Worm (Caenorhabditis elegans) whole organism, L4/young adult: ENCODE results near the gene mod-1.

Experiments used
- W03F9.2 ChIP-seq: fragments of 150-350 bp; optimal IDR thresholded peaks from 2 replicates; lab custom pipeline; 2014; ENCODE audit warnings: missing biosample characterization, missing genetic modification characterization
- dao-5 ChIP-seq: sonication (generic microtip); optimal IDR thresholded peaks from 2 replicates; lab custom pipeline; 2016; ENCODE audit warnings: missing genotype, missing genetic modification characterization, moderate library complexity, missing compliant biosample characterization
- him-1 ChIP-seq: sonication (generic microtip); optimal IDR thresholded peaks from 2 replicates; lab custom pipeline; 2016; ENCODE audit warnings: missing genotype, missing genetic modification reagents, missing genetic modification characterization, missing compliant biosample characterization

The mod-1 gene

DNA sequence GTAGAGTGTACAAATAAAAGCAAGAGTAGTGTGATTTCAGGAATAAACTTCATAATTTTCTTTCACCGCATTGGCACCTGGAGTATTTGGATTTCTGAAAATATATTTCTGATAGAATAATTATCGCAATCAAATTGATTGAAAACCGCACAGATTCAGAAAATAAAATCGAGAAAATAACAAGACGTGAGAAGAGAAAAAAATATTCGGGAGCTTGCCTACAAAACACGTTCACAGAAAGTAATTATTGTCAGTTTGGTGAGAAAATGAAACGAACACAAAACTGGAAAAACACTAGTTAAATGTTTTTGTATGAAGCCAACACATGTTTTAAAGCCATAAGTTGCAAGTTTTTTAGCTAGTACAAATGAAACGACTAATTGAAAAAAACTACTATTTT is at the start of gene mod-1:
mod-1 (minus strand) TSS at position 101 of the 400 bp plus-strand sequence.
- TF ChIP-seq W03F9.2 (tag; lab: Kevin White, UChicago) (no peak), dao-5 (no peak), him-1 (no peak)

DNA sequence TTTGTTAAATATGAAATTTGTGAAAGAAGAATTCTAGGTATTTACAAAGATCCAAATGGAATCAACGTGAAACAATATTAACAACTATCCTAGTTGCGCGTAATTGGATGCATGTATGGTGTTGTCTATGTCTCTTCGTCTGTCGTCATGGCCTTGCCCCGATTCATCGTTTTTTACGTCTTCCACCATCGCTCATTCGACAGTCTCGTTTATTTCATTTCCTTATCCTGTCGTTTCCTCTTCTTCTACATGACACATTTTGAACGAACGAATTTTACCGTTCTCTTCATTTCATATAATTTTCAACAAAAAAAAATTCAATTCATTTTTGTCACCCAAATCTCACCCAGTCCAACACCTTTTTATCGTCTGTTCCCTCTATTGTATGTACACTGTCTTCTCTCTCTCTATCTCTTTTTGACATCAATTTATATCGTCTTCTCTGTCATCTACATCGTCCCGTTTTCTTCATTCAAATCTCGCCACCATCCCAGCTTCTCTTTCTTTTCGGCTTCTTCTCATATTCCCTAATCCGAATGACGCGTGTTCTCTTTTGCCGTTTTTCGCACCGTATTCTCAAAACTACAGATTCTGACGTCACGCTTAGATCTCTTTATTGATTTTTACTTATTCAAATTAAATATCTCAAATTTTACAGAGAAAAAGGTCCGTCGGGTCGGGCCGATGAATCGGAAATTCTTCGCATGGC is 42.7 kb upstream of the mod-1 start, which contains the start of gene ttc-17:
ttc-17 (plus strand) TSS at position 659 of the 709 bp plus-strand sequence.
- TF ChIP-seq dao-5 (no peak), W03F9.2 (tag; lab: Kevin White, UChicago) (no peak), him-1 (no peak)

DNA sequence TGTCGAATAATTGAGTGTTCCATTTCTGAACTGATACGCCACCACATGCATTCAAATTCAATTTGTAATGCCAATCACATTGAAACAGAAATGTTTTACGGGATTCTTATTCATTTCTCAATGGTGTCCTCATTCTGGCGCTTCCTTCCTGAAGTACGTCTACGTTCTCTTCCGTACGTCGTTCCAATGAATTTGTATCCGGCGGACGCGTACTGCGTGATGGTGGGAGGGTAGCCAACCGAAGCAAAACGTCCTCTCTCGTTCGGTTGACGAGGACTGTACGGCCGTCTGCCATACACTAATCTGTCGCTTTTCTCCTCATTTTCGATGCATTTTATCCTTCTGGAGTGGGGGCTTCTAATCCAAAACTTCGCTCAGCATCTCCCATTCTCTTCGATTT is 36.0 kb upstream of the mod-1 start:
- TF ChIP-seq W03F9.2 (tag; lab: Kevin White, UChicago): no peak
- TF ChIP-seq him-1: no peak
- TF ChIP-seq dao-5: no peak

DNA sequence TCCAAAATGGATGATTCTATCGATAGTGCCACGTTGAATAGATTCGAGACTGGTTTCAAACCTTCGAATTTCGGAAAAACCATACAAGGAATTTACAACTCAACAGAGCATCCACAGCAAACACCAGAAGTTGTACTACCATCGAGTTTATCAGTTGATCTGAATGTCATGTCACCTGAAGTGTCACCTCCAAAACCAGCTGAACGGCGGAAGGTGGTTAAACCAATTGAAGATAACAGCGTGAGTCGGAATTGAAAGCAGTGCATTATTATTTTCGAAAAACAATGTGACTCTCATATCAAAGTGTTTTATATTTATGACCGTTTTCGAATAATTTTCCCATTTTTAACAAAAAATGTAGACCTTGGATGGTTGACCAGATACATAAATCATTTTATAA is 35.2 kb upstream of the mod-1 start:
- TF ChIP-seq W03F9.2 (tag; lab: Kevin White, UChicago) (no peak), him-1 (no peak), dao-5 (no peak)

DNA sequence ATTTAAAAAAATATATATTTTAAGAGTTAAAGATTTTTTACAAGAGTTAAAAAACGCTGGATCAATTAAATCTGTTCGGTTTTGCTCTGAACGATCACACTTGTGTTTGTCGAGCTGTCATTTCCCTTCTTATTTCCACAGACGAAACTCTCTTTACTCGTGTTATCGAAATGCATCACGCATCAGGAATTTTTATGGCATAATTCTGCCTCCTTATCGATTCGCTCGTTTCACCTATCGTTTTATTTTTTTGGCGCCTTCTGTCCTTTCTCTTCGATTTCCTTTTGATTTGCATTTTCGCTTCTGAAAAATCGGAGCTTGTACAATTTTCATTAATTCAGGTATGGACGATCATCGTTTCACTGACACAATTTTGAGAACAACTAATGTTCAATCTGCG is 34.5 kb upstream of the mod-1 start:
- TF ChIP-seq him-1 (no peak), W03F9.2 (tag; lab: Kevin White, UChicago) (no peak), dao-5 (no peak)

DNA sequence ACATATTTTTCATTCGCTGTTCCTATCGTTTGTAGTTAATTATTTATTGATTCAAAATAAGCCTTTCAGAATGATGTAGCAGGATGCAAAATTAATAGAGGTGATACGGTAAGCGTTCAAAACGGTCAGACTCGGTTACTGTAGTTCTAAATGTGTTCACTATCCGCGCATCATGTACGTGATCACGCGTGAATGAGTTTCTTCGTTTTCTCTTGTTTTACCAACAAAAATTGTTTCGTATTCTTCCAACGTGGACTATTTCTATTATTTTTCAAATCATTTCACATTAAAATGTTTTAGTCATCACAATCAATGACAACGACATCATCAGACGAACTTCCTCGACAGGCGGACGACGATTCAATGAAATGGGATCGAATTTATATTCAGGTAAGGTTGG is 33.7 kb upstream of the mod-1 start, which contains the start of gene gck-1:
gck-1 (plus strand) TSS at position 301 of the 400 bp plus-strand sequence.
- TF ChIP-seq W03F9.2 (tag; lab: Kevin White, UChicago): no peak
- no peak for TF ChIP-seq him-1
- TF ChIP-seq dao-5: no peak

DNA sequence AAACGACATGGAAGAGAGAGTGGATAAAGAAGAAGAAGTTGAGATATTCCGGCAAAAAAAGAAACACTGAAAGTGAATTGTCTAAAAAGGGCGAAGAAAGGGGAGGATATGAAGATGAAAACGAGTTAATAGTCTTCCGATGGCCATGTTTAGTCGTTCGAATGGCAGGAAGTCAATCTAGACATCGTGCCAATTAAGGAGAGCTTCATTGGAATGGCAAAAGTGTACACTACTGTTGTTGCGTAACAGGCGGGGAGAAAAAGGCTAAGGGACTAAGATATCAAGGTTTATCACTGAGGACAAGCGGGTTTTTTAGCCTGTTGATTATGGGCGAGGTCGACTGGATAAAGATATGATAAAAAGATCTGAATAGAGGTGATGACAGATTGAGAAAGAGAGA is 32.3 kb upstream of the mod-1 start:
- TF ChIP-seq him-1 (no peak), W03F9.2 (tag; lab: Kevin White, UChicago) (no peak)

DNA sequence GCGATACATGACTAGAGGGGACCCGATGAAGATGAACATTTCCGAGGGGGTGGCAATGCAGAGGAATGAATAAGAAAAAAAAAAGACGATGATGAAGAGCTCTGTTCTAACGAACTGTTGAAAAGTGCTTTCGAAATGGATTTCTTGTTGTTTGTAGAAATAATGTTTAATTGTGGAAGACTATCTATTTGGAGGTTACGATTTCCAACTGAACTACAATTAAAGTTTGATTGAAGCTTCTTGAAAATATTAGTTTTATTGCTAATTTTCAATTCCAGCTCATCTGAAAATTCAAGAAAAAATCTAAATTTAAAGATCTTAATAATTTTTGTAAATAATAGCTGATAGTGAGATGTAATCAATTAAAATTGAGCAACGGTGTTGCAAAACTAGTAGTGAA is 30.6 kb upstream of the mod-1 start:
- no peak for TF ChIP-seq W03F9.2 (tag; lab: Kevin White, UChicago)
- TF ChIP-seq dao-5: no peak
- no peak for TF ChIP-seq him-1

DNA sequence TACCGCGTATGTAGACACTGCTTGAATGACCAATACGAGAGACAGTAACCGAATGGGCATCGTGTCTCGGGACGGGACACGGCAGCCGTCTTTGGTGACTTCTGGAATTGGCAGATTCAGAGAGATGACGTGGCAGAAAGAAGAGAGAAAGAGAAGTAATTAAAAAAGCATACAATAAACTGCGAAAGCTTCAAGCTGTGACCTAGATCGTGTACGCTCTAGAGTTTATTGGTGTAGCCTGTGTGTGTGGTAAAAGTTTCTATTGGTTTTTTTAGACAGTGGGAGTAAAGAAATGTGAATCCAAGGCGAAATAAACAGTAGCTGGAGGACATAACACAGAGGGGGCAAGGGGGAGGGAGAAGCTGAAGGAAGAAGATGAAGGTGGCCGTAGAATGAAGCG is 30.1 kb upstream of the mod-1 start, which contains the start of gene T19A5.3:
T19A5.3 (minus strand) TSS at position 101 of the 400 bp plus-strand sequence.
- TF ChIP-seq dao-5 (no peak), W03F9.2 (tag; lab: Kevin White, UChicago) (no peak), him-1 (no peak)

DNA sequence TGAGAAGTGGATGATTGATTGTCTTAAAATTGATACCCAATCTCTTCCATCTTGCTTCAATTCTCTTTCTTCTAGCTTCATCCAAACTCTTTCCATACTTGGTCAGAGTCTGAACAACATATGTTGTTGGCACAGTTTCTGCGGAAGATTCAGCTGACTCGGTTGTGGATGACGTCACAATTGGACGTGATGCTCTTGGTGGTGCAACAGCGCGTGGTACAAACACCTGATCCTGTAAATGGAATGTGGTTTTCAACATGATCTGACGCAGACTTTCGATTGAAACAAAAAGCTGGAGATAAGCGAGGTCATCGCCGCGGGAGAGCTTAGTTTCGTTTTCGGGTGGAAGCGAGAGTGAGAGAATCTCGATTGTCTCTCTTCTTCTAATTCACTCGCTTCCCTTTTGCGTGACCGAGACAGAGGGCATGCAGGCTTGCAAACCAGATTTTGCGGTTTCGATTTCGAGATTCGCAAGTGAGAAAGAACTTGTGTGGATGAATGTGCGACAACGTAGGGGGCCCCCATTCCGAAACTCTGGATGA is 28.7 kb upstream of the mod-1 start:
- TF ChIP-seq him-1 (no peak), W03F9.2 (tag; lab: Kevin White, UChicago) (no peak), dao-5 (no peak)

DNA sequence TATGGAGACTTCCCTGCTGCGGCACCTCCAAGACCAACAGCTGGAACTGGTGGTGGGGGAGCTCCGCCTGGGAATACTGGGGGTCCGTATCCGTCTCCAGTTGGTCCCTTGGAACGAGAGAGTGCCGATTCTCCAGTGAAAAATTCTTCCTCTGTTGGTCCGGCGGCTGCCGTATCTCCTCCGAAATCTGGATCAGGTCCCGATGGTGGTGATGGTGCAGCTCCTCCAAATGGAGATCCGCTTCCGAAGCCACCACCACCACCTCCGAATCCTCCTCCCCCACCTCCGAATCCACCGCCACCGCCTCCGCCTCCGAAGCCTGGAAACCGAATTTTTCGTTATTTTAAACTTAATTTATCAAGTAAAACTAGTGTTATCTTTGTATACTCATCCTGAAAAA is 26.6 kb upstream of the mod-1 start:
- TF ChIP-seq him-1 (no peak), dao-5 (no peak), W03F9.2 (tag; lab: Kevin White, UChicago) (no peak)

DNA sequence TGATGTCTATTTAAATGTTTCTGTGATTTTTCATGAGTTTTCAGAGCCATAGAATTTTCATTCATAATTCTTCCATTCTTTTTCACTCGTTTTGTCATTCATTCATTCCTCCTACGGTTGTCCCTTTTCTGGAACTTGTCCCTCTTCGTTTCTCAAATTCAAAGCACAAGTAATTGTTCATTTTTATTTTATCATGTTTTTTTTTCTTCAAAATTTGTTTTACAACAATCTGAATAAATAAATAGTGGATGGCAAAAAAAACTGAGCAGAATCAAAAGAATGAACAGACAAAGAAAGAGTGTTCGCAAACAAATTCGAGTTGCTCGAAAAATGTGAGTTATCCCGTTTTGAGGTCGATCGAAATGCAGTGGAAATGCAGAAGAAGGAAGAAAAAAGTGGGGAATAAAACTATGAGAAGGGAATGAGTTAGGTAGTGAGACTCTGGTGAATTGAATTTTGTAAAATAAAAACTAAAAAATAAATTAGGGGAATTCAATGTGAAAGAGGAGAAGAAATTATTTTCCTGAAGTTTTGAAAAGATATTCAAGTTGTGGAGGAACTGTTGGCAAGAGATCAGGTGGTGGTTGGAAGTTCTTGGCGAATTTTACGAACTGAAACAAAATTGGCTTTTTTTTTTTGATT is 25.7 kb upstream of the mod-1 start:
- TF ChIP-seq dao-5 (no peak), W03F9.2 (tag; lab: Kevin White, UChicago) (no peak), him-1 (no peak)

DNA sequence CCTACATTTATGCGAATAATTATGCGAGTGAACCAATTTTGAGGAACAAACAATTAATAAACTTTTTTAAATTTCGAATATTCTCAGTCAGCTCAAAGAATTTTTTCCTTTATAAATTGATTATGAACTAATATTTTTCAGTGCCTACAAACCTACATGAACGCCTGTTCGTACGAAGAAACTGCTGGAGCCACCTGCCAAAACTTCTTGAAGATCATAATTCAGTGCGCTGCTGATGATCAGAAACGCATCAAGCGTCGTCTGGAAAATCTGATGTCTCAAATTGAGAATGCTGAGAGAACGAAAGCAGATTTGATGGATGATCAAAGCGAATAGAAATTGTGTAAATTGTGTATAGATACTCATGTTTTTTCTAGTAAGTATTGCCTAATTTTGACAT is 25.1 kb upstream of the mod-1 start:
- TF ChIP-seq him-1 (no peak), dao-5 (no peak), W03F9.2 (tag; lab: Kevin White, UChicago) (no peak)

DNA sequence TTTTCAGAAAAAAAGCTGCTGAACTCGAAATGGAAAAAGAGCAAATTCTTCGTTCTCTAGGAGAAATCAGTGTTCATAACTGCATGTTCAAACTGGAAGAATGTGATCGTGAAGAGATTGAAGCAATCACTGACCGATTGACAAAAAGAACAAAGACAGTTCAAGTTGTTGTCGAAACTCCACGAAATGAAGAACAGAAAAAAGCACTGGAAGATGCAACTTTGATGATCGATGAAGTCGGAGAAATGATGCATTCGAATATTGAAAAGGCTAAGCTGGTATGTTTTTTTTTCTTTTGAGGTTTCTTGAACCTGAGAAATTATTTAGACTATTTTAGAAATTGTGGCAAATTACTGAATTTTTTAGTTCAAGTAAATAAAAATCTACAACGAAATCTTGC is 24.6 kb upstream of the mod-1 start:
- no peak for TF ChIP-seq dao-5
- no peak for TF ChIP-seq him-1
- no peak for TF ChIP-seq W03F9.2 (tag; lab: Kevin White, UChicago)
